Worm (Caenorhabditis elegans): ENCODE measurements around the gene F46F5.1.

F46F5.1 gene

ce11 chrII:773830-774229 lies 17.9 kb downstream of the F46F5.1 start:
- TF ChIP-seq fkh-10 (GFP tag; optimal IDR thresholded peaks at IDR 0.05) (peak; percentile 34), lin-14 (GFP tag; optimal IDR thresholded peaks at IDR 0.05) (no peak)

- TF ChIP-seq C16A3.4 (tag; optimal IDR thresholded peaks at IDR 0.05) (no peak), nhr-11 (tag; optimal IDR thresholded peaks at IDR 0.05) (no peak), unc-98 (GFP tag; IDR thresholded peaks at IDR 0.05) (no peak), ets-5 (GFP tag; IDR thresholded peaks at IDR 0.05) (no peak), nhr-77 (tag; optimal IDR thresholded peaks at IDR 0.05) (no peak), ceh-82 (tag; optimal IDR thresholded peaks at IDR 0.05) (no peak), fkh-8 (tag; optimal IDR thresholded peaks at IDR 0.05) (no peak), nhr-71 (tag; optimal IDR thresholded peaks at IDR 0.05) (no peak), rnt-1 (tag; optimal IDR thresholded peaks at IDR 0.05) (no peak), lin-15B (tag; optimal IDR thresholded peaks at IDR 0.05) (no peak), ceh-8 (GFP tag; optimal IDR thresholded peaks at IDR 0.05) (no peak), ceh-63 (GFP tag; optimal IDR thresholded peaks at IDR 0.05) (no peak), aha-1 (tag; optimal IDR thresholded peaks at IDR 0.05) (no peak), Y116A8C.19 (tag; optimal IDR thresholded peaks at IDR 0.05; ENCODE audit: borderline replicate concordance) (no peak), irx-1 (tag; optimal IDR thresholded peaks at IDR 0.05) (no peak), pax-3 (tag; optimal IDR thresholded peaks at IDR 0.05) (no peak), nhr-20 (tag; optimal IDR thresholded peaks at IDR 0.05) (no peak)
Measured at ce11 chrII:770253-770652, 21.5 kb downstream of the F46F5.1 start, which contains the start of gene C08G5.6. Gene C08G5.6, plus strand, starts transcription at chrII:770553.

ce11 chrII:769250-769649 lies 22.5 kb downstream of the F46F5.1 start:
- no peak for TF ChIP-seq nhr-77 (tag; optimal IDR thresholded peaks at IDR 0.05)
- no peak for TF ChIP-seq blmp-1 (tag; optimal IDR thresholded peaks at IDR 0.05)
- TF ChIP-seq nhr-90 (tag; optimal IDR thresholded peaks at IDR 0.05; ENCODE audit: poor library complexity) = no peak
- TF ChIP-seq lin-39 (tag; optimal IDR thresholded peaks at IDR 0.05) = no peak
- TF ChIP-seq dpl-1 (GFP tag; optimal IDR thresholded peaks at IDR 0.05) = no peak

ce11 chrII:765219-765618 lies 26.5 kb downstream of the F46F5.1 start, which contains the start of gene C08G5.7:
Gene C08G5.7, minus strand, starts transcription at chrII:765319.
- no peak for TF ChIP-seq nhr-237 (tag; optimal IDR thresholded peaks at IDR 0.05)
- no peak for TF ChIP-seq sptf-1 (tag; optimal IDR thresholded peaks at IDR 0.05)
- no peak for TF ChIP-seq efl-3 (GFP tag; optimal IDR thresholded peaks at IDR 0.05)
- TF ChIP-seq egl-27 (tag; optimal IDR thresholded peaks at IDR 0.05) = no peak
- TF ChIP-seq dpl-1 (GFP tag; optimal IDR thresholded peaks at IDR 0.05) = no peak
- TF ChIP-seq lin-35 (GFP tag; optimal IDR thresholded peaks at IDR 0.05) = no peak
- TF ChIP-seq tbx-2 (tag; optimal IDR thresholded peaks at IDR 0.05) = no peak
- TF ChIP-seq sup-37 (GFP tag; optimal IDR thresholded peaks at IDR 0.05) = no peak
- TF ChIP-seq nhr-77 (tag; optimal IDR thresholded peaks at IDR 0.05) = no peak
- no peak for TF ChIP-seq nhr-12 (tag; optimal IDR thresholded peaks at IDR 0.05)
- no peak for TF ChIP-seq fos-1 (tag; optimal IDR thresholded peaks at IDR 0.05)
- no peak for TF ChIP-seq nhr-84 (tag; optimal IDR thresholded peaks at IDR 0.05)
- TF ChIP-seq ets-5 (GFP tag; IDR thresholded peaks at IDR 0.05) = no peak

- TF ChIP-seq fos-1 (tag; optimal IDR thresholded peaks at IDR 0.05) (no peak), elt-2 (tag; optimal IDR thresholded peaks at IDR 0.05) (peak; percentile 61), pqm-1 (tag; optimal IDR thresholded peaks at IDR 0.05) (peak; percentile 40)
Measured at ce11 chrII:764385-764784, 27.3 kb downstream of the F46F5.1 start.

Measured in whole organism, L1 larva.